Fruit fly (Drosophila melanogaster) whole organism, embryonic: ENCODE results near the gene CG11951.

Experiments used
- CG12155 ChIP-seq: fragments of 200-800 bp; sonication (Bioruptor generic); optimal IDR thresholded peaks from 3 replicates; lab custom pipeline; 2016; ENCODE audit warnings: missing biosample characterization, missing genetic modification characterization
- CG12744 ChIP-seq: fragments of 200-800 bp; sonication (Bioruptor generic); optimal IDR thresholded peaks from 2 replicates; lab custom pipeline; 2016; ENCODE audit warnings: missing biosample characterization, missing genetic modification characterization
- CG13296 ChIP-seq: fragments of 200-800 bp; sonication (Bioruptor generic); optimal IDR thresholded peaks from 3 replicates; lab custom pipeline; 2018; ENCODE audit warnings: missing biosample characterization, mild to moderate bottlenecking, missing genetic modification characterization
- CG1602 ChIP-seq: fragments of 200-800 bp; sonication (Bioruptor generic); optimal IDR thresholded peaks from 3 replicates; lab custom pipeline; 2016; ENCODE audit warnings: missing biosample characterization, missing genetic modification characterization
- CG17829 ChIP-seq: fragments of 200-800 bp; optimal IDR thresholded peaks from 2 replicates; lab custom pipeline; 2019; ENCODE audit warnings: missing biosample characterization, mild to moderate bottlenecking, missing genetic modification characterization, moderate library complexity
- CG2712 ChIP-seq: fragments of 200-800 bp; optimal IDR thresholded peaks from 3 replicates; lab custom pipeline; 2019; ENCODE audit warnings: missing biosample characterization, mild to moderate bottlenecking, missing genetic modification characterization, moderate library complexity
- CG31388 ChIP-seq: fragments of 200-800 bp; sonication (Bioruptor generic); optimal IDR thresholded peaks from 2 replicates; lab custom pipeline; 2016; ENCODE audit warnings: missing biosample characterization, missing genetic modification characterization
- CG33213 ChIP-seq: fragments of 200-800 bp; sonication (Bioruptor generic); optimal IDR thresholded peaks from 3 replicates; lab custom pipeline; 2016; ENCODE audit warnings: missing biosample characterization, missing genetic modification characterization
- CG3407 ChIP-seq: fragments of 200-800 bp; sonication (Bioruptor generic); optimal IDR thresholded peaks from 2 replicates; lab custom pipeline; 2018; ENCODE audit warnings: missing biosample characterization, mild to moderate bottlenecking, missing genetic modification characterization
- CG4360 ChIP-seq: fragments of 200-800 bp; sonication (Bioruptor generic); IDR thresholded peaks from 2 replicates; pipeline ENCODE4 v1.3.6; 2022; ENCODE audit warnings: missing biosample characterization, missing genetic modification characterization
- CG43689 ChIP-seq: fragments of 200-800 bp; sonication (Bioruptor generic); IDR thresholded peaks from 2 replicates; pipeline ENCODE4 v1.3.6; 2022; ENCODE audit warnings: missing biosample characterization, missing genetic modification characterization
- CG4617 ChIP-seq: fragments of 200-800 bp; sonication (Bioruptor generic); optimal IDR thresholded peaks from 3 replicates; lab custom pipeline; 2016; ENCODE audit warnings: missing biosample characterization, missing genetic modification characterization, borderline replicate concordance
- CG4730 ChIP-seq: fragments of 200-800 bp; sonication (Bioruptor generic); IDR thresholded peaks from 2 replicates; pipeline ENCODE4 v1.3.6; 2022; ENCODE audit warnings: missing biosample characterization, missing genetic modification characterization
- CG6175 ChIP-seq: fragments of 200-800 bp; sonication (Bioruptor generic); IDR thresholded peaks from 3 replicates; pipeline ENCODE4 v1.3.6; 2022; ENCODE audit warnings: missing biosample characterization, missing genetic modification characterization
- CG6689 ChIP-seq: fragments of 200-800 bp; sonication (Bioruptor generic); IDR thresholded peaks from 2 replicates; pipeline ENCODE4 v1.3.6; 2022; ENCODE audit warnings: missing biosample characterization, missing genetic modification characterization
- CG8359 ChIP-seq: fragments of 200-800 bp; sonication (Bioruptor generic); optimal IDR thresholded peaks from 2 replicates; lab custom pipeline; 2017; ENCODE audit warnings: missing biosample characterization, mild to moderate bottlenecking, missing genetic modification characterization, borderline replicate concordance
- CG8765 ChIP-seq: fragments of 200-800 bp; sonication (Bioruptor generic); IDR thresholded peaks from 2 replicates; pipeline ENCODE4 v1.3.6; 2022; ENCODE audit warnings: missing biosample characterization, missing genetic modification characterization
- Dp ChIP-seq: fragments of 200-800 bp; sonication (Bioruptor generic); optimal IDR thresholded peaks from 2 replicates; lab custom pipeline; 2018; ENCODE audit warnings: missing biosample characterization, mild to moderate bottlenecking, missing genetic modification characterization, moderate library complexity
- Drgx ChIP-seq: fragments of 200-800 bp; sonication (Bioruptor generic); IDR thresholded peaks from 2 replicates; pipeline ENCODE4 v1.3.6; 2022; ENCODE audit warnings: missing biosample characterization, missing genetic modification characterization
- Ets65A ChIP-seq: fragments of 200-800 bp; sonication (Bioruptor generic); peaks from one replicate; lab custom pipeline; 2016; ENCODE audit warnings: missing biosample characterization, missing genetic modification characterization
- HHEX ChIP-seq: fragments of 200-800 bp; sonication (Bioruptor generic); optimal IDR thresholded peaks from 3 replicates; lab custom pipeline; 2017; ENCODE audit warnings: missing biosample characterization, mild to moderate bottlenecking, missing genetic modification characterization, missing genetic modification reagents
- Hand ChIP-seq: fragments of 200-800 bp; sonication (Bioruptor generic); optimal IDR thresholded peaks from 2 replicates; lab custom pipeline; 2017; ENCODE audit warnings: mild to moderate bottlenecking, missing biosample characterization, missing genetic modification reagents, missing genetic modification characterization
- Jarid2 ChIP-seq: fragments of 200-800 bp; sonication (Bioruptor generic); optimal IDR thresholded peaks from 3 replicates; lab custom pipeline; 2017; ENCODE audit warnings: mild to moderate bottlenecking, missing biosample characterization, missing genetic modification reagents, missing genetic modification characterization
- Mes4 ChIP-seq: fragments of 200-800 bp; sonication (Bioruptor generic); optimal IDR thresholded peaks from 2 replicates; lab custom pipeline; 2016; ENCODE audit warnings: missing biosample characterization, missing genetic modification characterization
- NFAT ChIP-seq: fragments of 200-800 bp; sonication (Bioruptor generic); IDR thresholded peaks from 2 replicates; pipeline ENCODE4 v1.3.6; 2022; ENCODE audit warnings: missing biosample characterization, missing genetic modification characterization
- Ptx1 ChIP-seq: fragments of 200-800 bp; sonication (Bioruptor generic); IDR thresholded peaks from 2 replicates; pipeline ENCODE4 v1.3.6; 2022; ENCODE audit warnings: missing biosample characterization, missing genetic modification characterization
- Rfx ChIP-seq: fragments of 200-800 bp; sonication (Bioruptor generic); IDR thresholded peaks from 2 replicates; pipeline ENCODE4 v1.3.6; 2022; ENCODE audit warnings: missing biosample characterization, missing genetic modification characterization
- Xrp1 ChIP-seq: fragments of 200-800 bp; sonication (Bioruptor generic); IDR thresholded peaks from 2 replicates; pipeline ENCODE4 v1.3.6; 2022; ENCODE audit warnings: missing biosample characterization, missing genetic modification characterization
- bsh ChIP-seq, 2 experiments: fragments of 200-800 bp; sonication (Bioruptor generic); optimal IDR thresholded peaks; 2 replicates each; lab custom pipeline; 2017 to 2018; ENCODE audit warnings: mild to moderate bottlenecking in 2 of 2, missing biosample characterization in 2 of 2, missing genetic modification characterization in 2 of 2, moderate library complexity in 1 of 2
- corto ChIP-seq: fragments of 200-800 bp; sonication (Bioruptor generic); optimal IDR thresholded peaks from 2 replicates; lab custom pipeline; 2016; ENCODE audit warnings: missing biosample characterization, mild to moderate bottlenecking, missing genetic modification characterization, moderate library complexity
- crol ChIP-seq: fragments of 200-800 bp; sonication (Bioruptor generic); IDR thresholded peaks from 2 replicates; pipeline ENCODE4 v1.3.6; 2022; ENCODE audit warnings: missing biosample characterization, missing genetic modification characterization
- eyg ChIP-seq: fragments of 200-800 bp; sonication (Bioruptor generic); optimal IDR thresholded peaks from 3 replicates; lab custom pipeline; 2016; ENCODE audit warnings: missing biosample characterization, missing genetic modification characterization
- grau ChIP-seq: fragments of 200-800 bp; optimal IDR thresholded peaks from 3 replicates; lab custom pipeline; 2019; ENCODE audit warnings: missing biosample characterization, mild to moderate bottlenecking, missing genetic modification characterization, moderate library complexity
- hbn ChIP-seq: fragments of 200-800 bp; sonication (Bioruptor generic); IDR thresholded peaks from 2 replicates; pipeline ENCODE4 v1.3.6; 2022; ENCODE audit warnings: missing biosample characterization, missing genetic modification characterization; ENCODE audit not compliant: partially characterized antibody
- knrl ChIP-seq: fragments of 200-800 bp; sonication (Bioruptor generic); IDR thresholded peaks from 3 replicates; pipeline ENCODE4 v1.3.6; 2022; ENCODE audit warnings: missing biosample characterization, missing genetic modification characterization; ENCODE audit not compliant: partially characterized antibody
- lbe ChIP-seq: fragments of 200-800 bp; sonication (Bioruptor generic); optimal IDR thresholded peaks from 2 replicates; lab custom pipeline; 2016; ENCODE audit warnings: missing biosample characterization, mild to moderate bottlenecking, missing genetic modification characterization
- nom ChIP-seq: fragments of 200-800 bp; sonication (Bioruptor generic); optimal IDR thresholded peaks from 2 replicates; lab custom pipeline; 2017; ENCODE audit warnings: missing biosample characterization, missing genetic modification characterization, mild to moderate bottlenecking, moderate library complexity, missing genetic modification reagents
- onecut ChIP-seq: fragments of 200-800 bp; sonication (Bioruptor generic); IDR thresholded peaks from 2 replicates; pipeline ENCODE4 v1.3.6; 2022; ENCODE audit warnings: missing biosample characterization, missing genetic modification characterization
- prd ChIP-seq, 3 experiments: fragments of >200 bp in 2 of 3; fragments of 200-800 bp in 1 of 3; sonication (Bioruptor generic) in 1 of 3; optimal IDR thresholded peaks in 2 of 3; IDR thresholded peaks in 1 of 3; 2 replicates in 2 of 3; 3 replicates in 1 of 3; pipeline versions ENCODE4 v1.3.6 to Lab custom; 2017 to 2022; ENCODE audit warnings: missing biosample characterization in 1 of 3, missing genetic modification characterization in 1 of 3
- row ChIP-seq: fragments of 200-800 bp; sonication (Bioruptor generic); IDR thresholded peaks from 3 replicates; pipeline ENCODE4 v1.3.6; 2022; ENCODE audit warnings: missing biosample characterization, missing genetic modification characterization
- sd ChIP-seq: fragments of 200-800 bp; sonication (Bioruptor generic); optimal IDR thresholded peaks from 3 replicates; lab custom pipeline; 2018; ENCODE audit warnings: missing biosample characterization, mild to moderate bottlenecking, missing genetic modification characterization, moderate library complexity
- sens ChIP-seq: fragments of 200-800 bp; sonication (Bioruptor generic); peaks from one replicate; lab custom pipeline; 2016; ENCODE audit warnings: missing biosample characterization, missing genetic modification characterization
- so ChIP-seq: fragments of 200-800 bp; sonication (Bioruptor generic); IDR thresholded peaks from 3 replicates; pipeline ENCODE4 v1.3.6; 2022; ENCODE audit warnings: missing biosample characterization, missing genetic modification characterization
- tna ChIP-seq: fragments of 200-800 bp; sonication (Bioruptor generic); IDR thresholded peaks from 2 replicates; pipeline ENCODE4 v1.3.6; 2022; ENCODE audit warnings: missing biosample characterization, missing genetic modification characterization; ENCODE audit not compliant: partially characterized antibody
- ttk ChIP-seq: fragments of 200-800 bp; sonication (Bioruptor generic); IDR thresholded peaks from 2 replicates; pipeline ENCODE4 v2.1.2; 2022; ENCODE audit warnings: missing biosample characterization, missing genetic modification characterization
- vnd ChIP-seq: fragments of 200-800 bp; sonication (Bioruptor generic); IDR thresholded peaks from 3 replicates; pipeline ENCODE4 v1.3.6; 2022; ENCODE audit warnings: missing biosample characterization, missing genetic modification characterization; ENCODE audit not compliant: partially characterized antibody
- yki ChIP-seq: fragments of >200 bp; optimal IDR thresholded peaks from 3 replicates; lab custom pipeline; 2018
- z ChIP-seq: fragments of 200-800 bp; sonication (Bioruptor generic); IDR thresholded peaks from 3 replicates; pipeline ENCODE4 v1.3.6; 2022; ENCODE audit warnings: missing biosample characterization, missing genetic modification characterization
- zfh1 ChIP-seq: fragments of 200-800 bp; sonication (Bioruptor generic); IDR thresholded peaks from 3 replicates; pipeline ENCODE4 v1.3.6; 2022; ENCODE audit warnings: missing biosample characterization, missing genetic modification characterization

Gene CG11951

DNA sequence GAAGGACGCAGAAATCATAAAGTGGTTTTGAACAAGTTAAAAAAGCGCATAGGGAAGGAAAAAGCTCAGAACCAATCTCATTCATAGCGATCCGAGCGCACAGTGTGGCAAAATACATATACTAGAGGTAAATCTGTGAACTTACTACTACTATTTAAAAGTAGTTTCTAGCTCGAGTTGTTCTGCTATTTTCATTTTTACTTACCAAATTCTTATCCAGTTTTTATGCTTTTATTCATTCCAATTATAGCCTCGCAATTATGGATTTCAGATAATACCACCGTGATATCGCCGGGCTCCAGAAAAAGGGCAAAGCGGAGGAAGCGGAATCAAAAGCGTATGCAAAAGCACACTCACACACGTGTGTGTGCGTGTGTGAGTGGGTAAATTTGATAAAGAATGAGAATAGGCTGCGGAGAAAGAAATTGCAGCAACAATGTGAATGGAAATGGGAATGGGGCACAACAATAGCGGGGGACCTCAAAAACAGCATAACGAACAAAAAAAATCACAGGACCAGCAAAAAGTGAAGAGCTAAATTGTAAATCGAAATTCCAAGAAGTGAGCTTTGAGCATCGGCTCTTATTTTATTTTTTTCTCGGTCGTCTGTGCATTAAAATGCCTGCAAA lies 18.4 kb upstream of the CG11951 start:
- TF ChIP-seq CG17829 (no peak), HHEX (GFP tag; lab: Kevin White, UChicago) (no peak), ttk (GFP tag; lab: Robert Waterston, UW) (no peak), Ets65A (peak; percentile 61), sens (GFP tag; lab: Kevin White, UChicago) (peak; percentile 61), z (GFP tag; lab: Robert Waterston, UW) (no peak), Dp (no peak), nom (peak; percentile 26), CG4730 (GFP tag; lab: Robert Waterston, UW) (0 out of 2 replicates have a peak, but pooled peaks have one; percentile 11), Jarid2 (GFP tag; lab: Kevin White, UChicago) (no peak), CG4617 (GFP tag; lab: Kevin White, UChicago) (no peak), CG12744 (no peak), CG6175 (GFP tag; lab: Robert Waterston, UW) (no peak), zfh1 (peak; percentile 51; the same call in 1 of the 3 replicates), Mes4 (GFP tag; lab: Kevin White, UChicago) (no peak), CG6689 (GFP tag; lab: Robert Waterston, UW) (peak; percentile 39; the same call in 1 of the 2 replicates), NFAT (GFP tag; lab: Robert Waterston, UW) (no peak), CG33213 (GFP tag; lab: Kevin White, UChicago) (no peak), CG12155 (GFP tag; lab: Kevin White, UChicago) (no peak), CG31388 (GFP tag; lab: Kevin White, UChicago) (no peak), Drgx (GFP tag; lab: Robert Waterston, UW) (peak; percentile 56), eyg (no peak), CG1602 (GFP tag; lab: Kevin White, UChicago) (no peak), bsh (GFP tag; optimal IDR thresholded peaks at IDR 0.05; lab: Kevin White, UChicago) (peak in 1 of 2 experiments; percentile 61), CG3407 (no peak), hbn (GFP tag; lab: Robert Waterston, UW) (no peak), CG43689 (GFP tag; lab: Robert Waterston, UW) (no peak), so (0 out of 3 replicates have a peak, but pooled peaks have one; percentile 15), yki (lab: Kevin White, UChicago) (no peak), lbe (peak; percentile 81)

DNA sequence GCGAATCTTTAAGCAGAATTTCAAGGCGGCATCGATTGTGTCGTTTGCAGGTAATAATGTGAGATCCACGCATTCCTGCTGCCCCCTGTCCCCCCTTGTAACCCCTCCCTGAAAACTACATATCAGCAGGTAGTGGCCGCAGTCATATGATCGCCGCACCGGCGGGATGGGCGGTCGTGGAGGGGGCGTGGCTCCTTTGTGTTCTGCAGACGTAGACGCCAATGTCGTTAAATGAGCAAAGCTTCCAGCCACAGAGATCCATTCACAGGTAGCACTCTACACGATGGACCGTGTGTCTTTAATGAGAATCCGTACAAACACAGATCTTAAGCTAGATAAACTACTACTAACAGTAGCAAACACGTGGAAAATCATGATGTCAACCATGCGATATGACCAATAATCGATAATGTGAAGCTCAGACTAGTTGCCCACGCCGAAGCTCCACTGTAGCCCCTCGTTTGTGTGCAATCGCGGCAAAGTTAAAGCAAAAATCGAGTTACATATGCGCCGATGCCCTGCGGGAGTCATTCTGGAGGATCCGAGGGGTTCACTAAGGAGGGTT lies 17.5 kb upstream of the CG11951 start, which contains the start of gene CG45544:
TSS of gene CG45544 (plus strand) at position 523 of the 565 bp plus-strand sequence.
- TF ChIP-seq crol (GFP tag; lab: Robert Waterston, UW): peak; percentile 69
- no peak for TF ChIP-seq tna (GFP tag; lab: Robert Waterston, UW)
- TF ChIP-seq Hand (GFP tag; lab: Kevin White, UChicago): no peak
- no peak for TF ChIP-seq CG13296 (GFP tag; lab: Kevin White, UChicago)
- peak in 1 of 2 experiments; percentile 83 for TF ChIP-seq bsh (GFP tag; optimal IDR thresholded peaks at IDR 0.05; lab: Kevin White, UChicago)
- peak; percentile 45 for TF ChIP-seq Rfx (GFP tag; lab: Robert Waterston, UW)
- TF ChIP-seq Ptx1 (GFP tag; lab: Robert Waterston, UW): peak; percentile 26; the same call in 1 of the 2 replicates
- peak; percentile 71 for TF ChIP-seq Drgx (GFP tag; lab: Robert Waterston, UW)
- TF ChIP-seq row (GFP tag; lab: Robert Waterston, UW): peak; percentile 55
- TF ChIP-seq prd (optimal IDR thresholded peaks at IDR 0.05; lab: Kevin White, UChicago): no peak
- TF ChIP-seq prd (GFP tag; IDR thresholded peaks at IDR 0.05; lab: Robert Waterston, UW): peak; percentile 23; the same call in 1 of the 3 replicates
- no peak for TF ChIP-seq onecut (GFP tag; lab: Robert Waterston, UW)
- TF ChIP-seq knrl: no peak
- TF ChIP-seq so: no peak
- TF ChIP-seq sd (tag; lab: Kevin White, UChicago): peak; percentile 61
- TF ChIP-seq CG4360 (GFP tag; lab: Robert Waterston, UW): no peak
- peak; percentile 96 for TF ChIP-seq corto (GFP tag; lab: Kevin White, UChicago)
- peak; percentile 66 for TF ChIP-seq grau
- TF ChIP-seq CG2712 (tag; lab: Kevin White, UChicago): peak; percentile 5
- 0 out of 2 replicates have a peak, but pooled peaks have one; percentile 19 for TF ChIP-seq CG8765 (GFP tag; lab: Robert Waterston, UW)
- TF ChIP-seq Xrp1 (GFP tag; lab: Robert Waterston, UW): peak; percentile 10; the same call in 1 of the 2 replicates
- no peak for TF ChIP-seq CG8359 (GFP tag; lab: Kevin White, UChicago)
- TF ChIP-seq zfh1: peak; percentile 29; the same call in 1 of the 3 replicates
- TF ChIP-seq vnd (GFP tag; lab: Robert Waterston, UW): no peak
